Fruit fly (Drosophila melanogaster) Kc167 (cell line): ENCODE results near the gene CG13049.

Source experiments
- Myc ChIP-seq: fragments of >200 bp; optimal IDR thresholded peaks from 2 replicates; lab custom pipeline; 2017; ENCODE audit warnings: missing external identifiers
- Sin3A ChIP-seq: fragments of >200 bp; optimal IDR thresholded peaks from 2 replicates; lab custom pipeline; 2018; ENCODE audit warnings: missing external identifiers
- h ChIP-seq: fragments of >200 bp; optimal IDR thresholded peaks from 3 replicates; lab custom pipeline; 2018; ENCODE audit warnings: missing external identifiers
- psq ChIP-seq: fragments of >200 bp; optimal IDR thresholded peaks from 2 replicates; lab custom pipeline; 2017; ENCODE audit warnings: missing external identifiers

DNA sequence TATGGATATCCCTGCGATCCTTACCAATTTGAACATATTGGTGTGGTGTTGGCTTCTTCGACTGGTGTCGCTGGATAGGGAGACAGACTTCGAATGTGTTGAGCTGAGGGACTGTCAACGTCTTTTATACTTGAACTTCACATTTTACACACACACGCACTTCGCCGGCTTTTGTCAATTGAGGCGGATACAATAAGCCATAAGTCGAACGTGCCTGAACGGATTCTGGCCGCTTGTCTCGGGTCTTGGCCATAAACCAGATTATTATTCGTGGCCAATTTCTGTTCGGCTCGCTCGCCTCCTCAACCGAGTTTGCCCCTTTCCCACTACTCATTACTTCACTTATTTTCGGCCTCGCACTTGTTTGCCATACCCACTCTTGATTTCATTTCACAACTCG is 21.3 kb upstream of the CG13049 start, which contains the start of gene CG13044:
- TF ChIP-seq psq (lab: Kevin White, UChicago) (no peak), h (lab: Kevin White, UChicago) (no peak), Sin3A (lab: Kevin White, UChicago) (no peak), Myc (no peak)
